Worm (Caenorhabditis elegans) whole organism, young adult: ENCODE results near the gene F52H2.5.
A peak's percentile ranks its signal among the peaks of the same experiment; 100 is the strongest.

Source experiments
- B0019.2 ChIP-seq: fragments of 200-800 bp; sonication (Bioruptor generic); conservative IDR thresholded peaks from 2 replicates; pipeline ENCODE4 v1.3.6; 2022; ENCODE audit warnings: missing genetic modification reagents, missing genetic modification characterization, missing compliant biosample characterization
- B0261.1 ChIP-seq: sonication (generic microtip); optimal IDR thresholded peaks from 2 replicates; lab custom pipeline; 2016; ENCODE audit warnings: mild to moderate bottlenecking, missing genetic modification characterization, moderate library complexity, missing compliant biosample characterization
- D2030.7 ChIP-seq: fragments of 200-800 bp; sonication (Bioruptor generic); IDR thresholded peaks from 2 replicates; pipeline ENCODE4 v1.3.6; 2022; ENCODE audit warnings: missing genetic modification reagents, missing genetic modification characterization, missing compliant biosample characterization
- F37B4.10 ChIP-seq: fragments of 200-800 bp; sonication (Bioruptor generic); IDR thresholded peaks from 2 replicates; pipeline ENCODE4 v1.3.6; 2022; ENCODE audit warnings: missing genetic modification characterization, missing compliant biosample characterization
- F55B11.4 ChIP-seq: sonication (generic microtip); optimal IDR thresholded peaks from 2 replicates; lab custom pipeline; 2016; ENCODE audit warnings: missing compliant biosample characterization, missing genetic modification characterization, borderline replicate concordance; ENCODE audit not compliant: insufficient read depth
- Y53G8AR.9 ChIP-seq: fragments of 200-800 bp; sonication (Bioruptor generic); conservative IDR thresholded peaks from 2 replicates; pipeline ENCODE4 v1.3.6; 2022; ENCODE audit warnings: missing genetic modification reagents, missing genetic modification characterization, missing compliant biosample characterization
- Y56A3A.18 ChIP-seq: fragments of 200-800 bp; sonication (Bioruptor generic); IDR thresholded peaks from 2 replicates; pipeline ENCODE4 v1.3.6; 2022; ENCODE audit warnings: missing genetic modification reagents, missing genetic modification characterization, missing compliant biosample characterization
- Y95B8A.8 ChIP-seq: fragments of 200-800 bp; sonication (Bioruptor generic); IDR thresholded peaks from 2 replicates; pipeline ENCODE4 v1.3.6; 2022; ENCODE audit warnings: missing genetic modification reagents, missing genetic modification characterization, missing compliant biosample characterization
- ZK185.1 ChIP-seq: sonication (generic microtip); optimal IDR thresholded peaks from 2 replicates; lab custom pipeline; 2016; ENCODE audit warnings: mild to moderate bottlenecking, missing genetic modification characterization, missing compliant biosample characterization; ENCODE audit not compliant: poor library complexity, severe bottlenecking
- akir-1 ChIP-seq: fragments of 200-800 bp; sonication (Bioruptor generic); optimal IDR thresholded peaks from 2 replicates; lab custom pipeline; 2018; ENCODE audit warnings: mild to moderate bottlenecking, missing genetic modification characterization, moderate library complexity, missing compliant biosample characterization
- ama-1 ChIP-seq, 3 experiments: fragments of 150-350 bp in 1 of 3; sonication (generic microtip) in 2 of 3; optimal IDR thresholded peaks; 2 replicates each; lab custom pipeline; 2014 to 2018; ENCODE audit warnings: missing biosample characterization in 2 of 3, missing genetic modification characterization in 2 of 3, missing genetic modification reagents in 2 of 3
- aptf-3 ChIP-seq: fragments of 200-800 bp; sonication (Bioruptor generic); IDR thresholded peaks from 2 replicates; pipeline ENCODE4 v1.3.6; 2022; ENCODE audit warnings: missing genetic modification characterization, missing compliant biosample characterization
- atf-7 ChIP-seq: sonication (generic microtip); optimal IDR thresholded peaks from 2 replicates; lab custom pipeline; 2017; ENCODE audit warnings: mild to moderate bottlenecking, missing genetic modification characterization, missing compliant biosample characterization
- attf-6 ChIP-seq: fragments of 200-800 bp; sonication (Bioruptor generic); IDR thresholded peaks from 2 replicates; pipeline ENCODE4 v1.3.6; 2022; ENCODE audit warnings: missing genetic modification reagents, missing genetic modification characterization, missing compliant biosample characterization
- bed-2 ChIP-seq: fragments of 200-800 bp; sonication (Bioruptor generic); IDR thresholded peaks from 2 replicates; pipeline ENCODE4 v1.3.6; 2022; ENCODE audit warnings: missing genetic modification reagents, missing genetic modification characterization, missing compliant biosample characterization
- cebp-1 ChIP-seq, 2 experiments: fragments of 200-800 bp in 1 of 2; sonication (Bioruptor generic) in 1 of 2; sonication (generic microtip) in 1 of 2; IDR thresholded peaks in 1 of 2; optimal IDR thresholded peaks in 1 of 2; 2 replicates each; pipeline versions ENCODE4 v1.3.6 to Lab custom; 2017 to 2022; ENCODE audit warnings: missing compliant biosample characterization in 2 of 2, missing genetic modification characterization in 2 of 2, mild to moderate bottlenecking in 1 of 2, missing genetic modification reagents in 1 of 2, moderate library complexity in 1 of 2
- ceh-40 ChIP-seq: fragments of 200-800 bp; sonication (Bioruptor generic); IDR thresholded peaks from 2 replicates; pipeline ENCODE4 v1.3.6; 2022; ENCODE audit warnings: missing genetic modification characterization, missing compliant biosample characterization
- ceh-79 ChIP-seq: sonication (generic microtip); optimal IDR thresholded peaks from 2 replicates; lab custom pipeline; 2017; ENCODE audit warnings: mild to moderate bottlenecking, missing genetic modification characterization, missing compliant biosample characterization
- ceh-91 ChIP-seq: fragments of 200-800 bp; sonication (Bioruptor generic); IDR thresholded peaks from 2 replicates; pipeline ENCODE4 v1.3.6; 2022; ENCODE audit warnings: missing genetic modification reagents, missing genetic modification characterization, missing compliant biosample characterization
- dpl-1 ChIP-seq: fragments of 150-350 bp; optimal IDR thresholded peaks from 2 replicates; lab custom pipeline; 2014; ENCODE audit warnings: missing biosample characterization, missing genetic modification reagents, missing genetic modification characterization
- ekl-4 ChIP-seq: fragments of 200-800 bp; sonication (Bioruptor generic); IDR thresholded peaks from 2 replicates; pipeline ENCODE4 v1.3.6; 2022; ENCODE audit warnings: missing genetic modification reagents, missing genetic modification characterization, missing compliant biosample characterization
- ets-4 ChIP-seq: fragments of 200-800 bp; sonication (Bioruptor generic); optimal IDR thresholded peaks from 2 replicates; lab custom pipeline; 2018; ENCODE audit warnings: mild to moderate bottlenecking, missing genetic modification characterization, missing compliant biosample characterization
- let-607 ChIP-seq, 2 experiments: fragments of 200-800 bp in 1 of 2; sonication (Bioruptor generic) in 1 of 2; sonication (generic microtip) in 1 of 2; optimal IDR thresholded peaks; 2 replicates each; lab custom pipeline; 2016 to 2018; ENCODE audit warnings: mild to moderate bottlenecking in 2 of 2, missing compliant biosample characterization in 2 of 2, missing genetic modification characterization in 2 of 2, moderate library complexity in 2 of 2, missing genotype in 1 of 2
- lin-26 ChIP-seq: fragments of 200-800 bp; sonication (Bioruptor generic); IDR thresholded peaks from 2 replicates; pipeline ENCODE4 v1.3.6; 2022; ENCODE audit warnings: missing genetic modification reagents, missing genetic modification characterization, missing compliant biosample characterization
- lin-35 ChIP-seq, 3 experiments: fragments of 150-350 bp in 2 of 3; sonication (generic microtip) in 1 of 3; optimal IDR thresholded peaks; 2 replicates each; lab custom pipeline; 2014 to 2018; ENCODE audit warnings: missing biosample characterization in 3 of 3, missing genetic modification characterization in 3 of 3, missing genetic modification reagents in 3 of 3
- lin-54 ChIP-seq: fragments of 200-800 bp; sonication (Bioruptor generic); optimal IDR thresholded peaks from 2 replicates; lab custom pipeline; 2018; ENCODE audit warnings: mild to moderate bottlenecking, missing genetic modification characterization, missing compliant biosample characterization
- lsl-1 ChIP-seq: fragments of 200-800 bp; sonication (Bioruptor generic); optimal IDR thresholded peaks from 2 replicates; lab custom pipeline; 2018; ENCODE audit warnings: mild to moderate bottlenecking, missing genetic modification characterization, moderate library complexity, missing compliant biosample characterization
- madf-10 ChIP-seq: sonication (generic microtip); optimal IDR thresholded peaks from 2 replicates; lab custom pipeline; 2016; ENCODE audit warnings: mild to moderate bottlenecking, missing genetic modification characterization, missing compliant biosample characterization
- mcd-1 ChIP-seq: fragments of 200-800 bp; sonication (Bioruptor generic); IDR thresholded peaks from 2 replicates; pipeline ENCODE4 v1.3.6; 2022; ENCODE audit warnings: missing genetic modification reagents, missing genetic modification characterization, missing compliant biosample characterization
- mxl-1 ChIP-seq: sonication (generic microtip); optimal IDR thresholded peaks from 2 replicates; lab custom pipeline; 2016; ENCODE audit warnings: missing genetic modification characterization, missing compliant biosample characterization
- nfya-2 ChIP-seq: fragments of 200-800 bp; sonication (Bioruptor generic); IDR thresholded peaks from 2 replicates; pipeline ENCODE4 v1.3.6; 2022; ENCODE audit warnings: missing genetic modification reagents, missing genetic modification characterization, missing compliant biosample characterization
- nhr-120 ChIP-seq: fragments of 200-800 bp; sonication (Bioruptor generic); IDR thresholded peaks from 2 replicates; pipeline ENCODE4 v1.3.6; 2022; ENCODE audit warnings: missing genetic modification characterization, missing compliant biosample characterization
- nhr-80 ChIP-seq: sonication (generic microtip); optimal IDR thresholded peaks from 2 replicates; lab custom pipeline; 2016; ENCODE audit warnings: missing genetic modification characterization, missing compliant biosample characterization
- nhr-90 ChIP-seq: sonication (generic microtip); optimal IDR thresholded peaks from 2 replicates; lab custom pipeline; 2016; ENCODE audit warnings: missing genotype, mild to moderate bottlenecking, missing genetic modification characterization, missing compliant biosample characterization
- rpc-1 ChIP-seq, 2 experiments: fragments of 150-350 bp in 1 of 2; sonication (generic microtip) in 1 of 2; optimal IDR thresholded peaks; 2 replicates each; lab custom pipeline; 2014 to 2018; ENCODE audit warnings: missing biosample characterization in 1 of 2, missing genetic modification characterization in 1 of 2, missing genetic modification reagents in 1 of 2, missing genotype in 1 of 2
- snpc-1.3 ChIP-seq: sonication (generic microtip); optimal IDR thresholded peaks from 2 replicates; lab custom pipeline; 2017; ENCODE audit warnings: missing genetic modification characterization, mild to moderate bottlenecking, missing compliant biosample characterization, antibody characterized with exemption, moderate library complexity, missing genotype, missing genetic modification reagents; ENCODE audit not compliant: insufficient read depth
- snpc-3.4 ChIP-seq: sonication (generic microtip); optimal IDR thresholded peaks from 2 replicates; lab custom pipeline; 2017; ENCODE audit warnings: missing genetic modification characterization, mild to moderate bottlenecking, missing compliant biosample characterization, antibody characterized with exemption, moderate library complexity, missing genotype, missing genetic modification reagents
- snpc-4 ChIP-seq, 5 experiments: fragments of 150-350 bp in 1 of 5; sonication (generic microtip) in 4 of 5; optimal IDR thresholded peaks; 2 replicates each; lab custom pipeline; 2014 to 2018; ENCODE audit warnings: missing genetic modification characterization in 5 of 5, missing biosample characterization in 3 of 5, antibody characterized with exemption in 2 of 5, mild to moderate bottlenecking in 2 of 5, missing compliant biosample characterization in 2 of 5, missing genotype in 2 of 5, moderate library complexity in 2 of 5, missing genetic modification reagents in 1 of 5
- tbx-9 ChIP-seq: sonication (generic microtip); optimal IDR thresholded peaks from 2 replicates; lab custom pipeline; 2016; ENCODE audit warnings: borderline replicate concordance, missing genetic modification characterization, inconsistent platforms, missing compliant biosample characterization
- ztf-18 ChIP-seq: sonication (generic microtip); optimal IDR thresholded peaks from 2 replicates; lab custom pipeline; 2016; ENCODE audit warnings: missing genotype, mild to moderate bottlenecking, missing genetic modification characterization, missing compliant biosample characterization
- ztf-25 ChIP-seq: fragments of 200-800 bp; sonication (Bioruptor generic); IDR thresholded peaks from 2 replicates; pipeline ENCODE4 v1.3.6; 2022; ENCODE audit warnings: missing genetic modification reagents, missing genetic modification characterization, missing compliant biosample characterization
- ztf-26 ChIP-seq: sonication (generic microtip); optimal IDR thresholded peaks from 2 replicates; lab custom pipeline; 2017; ENCODE audit warnings: missing genetic modification characterization, missing compliant biosample characterization
- ztf-6 ChIP-seq: fragments of 200-800 bp; sonication (Bioruptor generic); IDR thresholded peaks from 2 replicates; pipeline ENCODE4 v1.3.6; 2022; ENCODE audit warnings: missing genetic modification reagents, missing genetic modification characterization, missing compliant biosample characterization

Gene F52H2.5

DNA sequence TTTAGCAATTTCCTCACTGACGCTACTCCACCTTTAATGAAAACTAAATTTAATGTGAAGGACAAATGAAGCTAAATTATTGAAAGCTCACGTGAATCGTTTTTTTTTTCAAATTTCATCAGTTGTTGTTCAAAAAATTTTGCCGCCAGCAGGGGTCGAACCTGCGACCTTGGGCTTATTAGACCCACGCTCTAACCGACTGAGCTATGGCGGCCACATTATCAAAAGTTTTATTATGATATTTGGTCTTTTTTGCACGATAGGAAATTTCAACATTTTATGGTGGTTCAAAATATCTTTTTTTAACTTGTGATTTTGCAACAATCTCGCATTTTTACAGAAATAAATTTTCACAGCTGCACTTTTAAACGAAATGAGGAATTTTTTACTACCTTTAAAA, 33.8 kb downstream of the F52H2.5 start (continued):
- TF ChIP-seq lsl-1 (GFP tag; lab: Kevin White, UChicago), result no peak
- no peak for TF ChIP-seq ceh-91 (GFP tag; lab: Robert Waterston, UW)
- TF ChIP-seq ztf-26 (tag; lab: Kevin White, UChicago), result no peak
- peak; percentile 73 for TF ChIP-seq rpc-1 (optimal IDR thresholded peaks at IDR 0.05; lab: Kevin White, UChicago)
- TF ChIP-seq rpc-1 (tag; optimal IDR thresholded peaks at IDR 0.05; lab: Kevin White, UChicago), result peak; percentile 84
- TF ChIP-seq nhr-90 (tag; lab: Kevin White, UChicago), result peak; percentile 38
- peak; percentile 61 for TF ChIP-seq snpc-1.3 (tag; lab: Kevin White, UChicago)
- no peak for TF ChIP-seq ceh-40
- TF ChIP-seq ekl-4 (GFP tag; lab: Robert Waterston, UW), result 0 out of 2 replicates have a peak, but pooled peaks have one; percentile 22
- TF ChIP-seq snpc-3.4 (tag; lab: Kevin White, UChicago), result peak; percentile 60
- no peak for TF ChIP-seq bed-2 (GFP tag; lab: Robert Waterston, UW)
- no peak for TF ChIP-seq B0019.2
- 0 out of 2 replicates have a peak, but pooled peaks have one; percentile 17 for TF ChIP-seq Y56A3A.18
- no peak for TF ChIP-seq nfya-2 (GFP tag; lab: Robert Waterston, UW)
- no peak for TF ChIP-seq cebp-1 (GFP tag; IDR thresholded peaks at IDR 0.05; lab: Robert Waterston, UW)
- TF ChIP-seq cebp-1 (tag; optimal IDR thresholded peaks at IDR 0.05; lab: Kevin White, UChicago), result peak; percentile 17
- peak; percentile 8 for TF ChIP-seq madf-10 (tag; lab: Kevin White, UChicago)
- peak; percentile 24 for TF ChIP-seq lin-54
- peak; percentile 69 for TF ChIP-seq B0261.1 (tag; lab: Kevin White, UChicago)
- TF ChIP-seq ZK185.1 (tag; lab: Kevin White, UChicago), result no peak
- TF ChIP-seq F37B4.10 (GFP tag; lab: Robert Waterston, UW), result no peak
- peak; percentile 45 for TF ChIP-seq ztf-18
- no peak for TF ChIP-seq dpl-1 (GFP tag; lab: Kevin White, UChicago)
- no peak for TF ChIP-seq ama-1 (optimal IDR thresholded peaks at IDR 0.05; lab: Kevin White, UChicago)
- peak in 1 of 2 experiments; percentile 39 for TF ChIP-seq ama-1 (GFP tag; optimal IDR thresholded peaks at IDR 0.05; lab: Kevin White, UChicago)
- no peak for TF ChIP-seq attf-6 (GFP tag; lab: Robert Waterston, UW)
- no peak for TF ChIP-seq ztf-6 (GFP tag; lab: Robert Waterston, UW)
- peak; percentile 74 for TF ChIP-seq lin-26 (GFP tag; lab: Robert Waterston, UW)
- no peak for TF ChIP-seq atf-7 (tag; lab: Kevin White, UChicago)
- no peak for TF ChIP-seq akir-1 (GFP tag; lab: Kevin White, UChicago)
- TF ChIP-seq let-607 (tag; optimal IDR thresholded peaks at IDR 0.05; lab: Kevin White, UChicago), result no peak
- no peak for TF ChIP-seq F55B11.4 (tag; lab: Kevin White, UChicago)
- TF ChIP-seq lin-35 (GFP tag; optimal IDR thresholded peaks at IDR 0.05; lab: Kevin White, UChicago), result no peak
- no peak for TF ChIP-seq nhr-120 (GFP tag; lab: Robert Waterston, UW)
- TF ChIP-seq mcd-1 (GFP tag; lab: Robert Waterston, UW), result no peak
- no peak for TF ChIP-seq ceh-79 (tag; lab: Kevin White, UChicago)
- 0 out of 2 replicates have a peak, but pooled peaks have one; percentile 50 for TF ChIP-seq ztf-25 (GFP tag; lab: Robert Waterston, UW)
- TF ChIP-seq tbx-9 (tag; lab: Kevin White, UChicago), result no peak
- no peak for TF ChIP-seq aptf-3 (GFP tag; lab: Robert Waterston, UW)
- peak; percentile 29 for TF ChIP-seq mxl-1 (tag; lab: Kevin White, UChicago)
- TF ChIP-seq ets-4 (GFP tag; lab: Kevin White, UChicago), result no peak
- peak; percentile 31 for TF ChIP-seq snpc-4 (GFP tag; optimal IDR thresholded peaks at IDR 0.05; lab: Kevin White, UChicago)
- peak in 2 of 4 experiments; percentile 31 to 64 for TF ChIP-seq snpc-4 (tag; optimal IDR thresholded peaks at IDR 0.05; lab: Kevin White, UChicago)
- no peak for TF ChIP-seq nhr-80 (tag; lab: Kevin White, UChicago)
- TF ChIP-seq Y95B8A.8 (GFP tag; lab: Robert Waterston, UW), result 0 out of 2 replicates have a peak, but pooled peaks have one; percentile 46
- peak; percentile 72 for TF ChIP-seq D2030.7 (GFP tag; lab: Robert Waterston, UW)
- no peak for TF ChIP-seq Y53G8AR.9 (GFP tag; lab: Robert Waterston, UW)
